Worm (Caenorhabditis elegans) whole organism, L4/young adult: ENCODE results near the gene tofu-2.

ENCODE experiments used
- W03F9.2 ChIP-seq: fragments of 150-350 bp; optimal IDR thresholded peaks from 2 replicates; lab custom pipeline; 2014; ENCODE audit warnings: missing biosample characterization, missing genetic modification characterization
- him-1 ChIP-seq: sonication (generic microtip); optimal IDR thresholded peaks from 2 replicates; lab custom pipeline; 2016; ENCODE audit warnings: missing genotype, missing genetic modification reagents, missing genetic modification characterization, missing compliant biosample characterization

DNA sequence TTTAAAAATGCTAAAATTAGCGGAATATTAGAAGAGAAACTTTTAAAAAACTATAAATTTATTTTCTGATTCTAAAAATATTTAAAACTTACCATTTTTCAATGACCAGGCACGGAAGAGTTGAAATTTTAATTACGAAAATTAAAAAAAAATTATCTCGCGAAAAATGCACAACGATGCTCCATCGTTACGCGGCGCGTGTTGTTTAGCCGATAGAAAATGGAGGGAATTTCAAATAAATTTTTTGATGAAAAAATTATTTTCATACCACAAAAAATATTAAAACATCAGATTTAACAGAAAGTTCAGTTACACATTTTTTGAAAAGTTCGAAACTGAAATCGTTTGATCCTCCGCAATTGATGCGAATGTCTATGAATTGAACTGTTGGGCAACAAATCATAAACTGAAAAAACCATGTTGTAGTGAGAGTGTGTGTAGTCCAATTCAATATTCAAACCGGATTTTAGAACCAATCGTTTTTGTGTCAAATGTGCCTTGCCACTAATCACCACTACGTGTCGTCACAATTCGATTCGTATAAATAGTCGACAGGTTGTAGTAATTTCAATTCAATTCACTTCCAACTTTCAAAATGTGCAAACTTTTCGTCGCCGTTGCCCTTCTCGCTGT, at the start of gene tofu-2, which contains the start of gene spig-1:
- TF ChIP-seq W03F9.2 (tag; lab: Kevin White, UChicago) (no peak), him-1 (no peak)
